Worm (Caenorhabditis elegans) whole organism, young adult: Measurements from ENCODE around the gene str-208.

Source experiments
- C17E4.6 ChIP-seq: fragments of 200-800 bp; sonication (Bioruptor generic); IDR thresholded peaks from 2 replicates; pipeline ENCODE4 v1.3.6; 2022; ENCODE audit warnings: missing genetic modification reagents, missing genetic modification characterization, missing compliant biosample characterization
- F49E8.2 ChIP-seq: sonication (generic microtip); optimal IDR thresholded peaks from 3 replicates; lab custom pipeline; 2017; ENCODE audit warnings: missing genetic modification characterization, mild to moderate bottlenecking, missing compliant biosample characterization, antibody characterized with exemption, moderate library complexity; ENCODE audit not compliant: insufficient read depth
- ekl-4 ChIP-seq: fragments of 200-800 bp; sonication (Bioruptor generic); IDR thresholded peaks from 2 replicates; pipeline ENCODE4 v1.3.6; 2022; ENCODE audit warnings: missing genetic modification reagents, missing genetic modification characterization, missing compliant biosample characterization
- somi-1 ChIP-seq: fragments of 200-800 bp; sonication (Bioruptor generic); optimal IDR thresholded peaks from 2 replicates; lab custom pipeline; 2018; ENCODE audit warnings: mild to moderate bottlenecking, missing genetic modification characterization, missing compliant biosample characterization
- sptf-2 ChIP-seq: fragments of 200-800 bp; sonication (Bioruptor generic); optimal IDR thresholded peaks from 2 replicates; lab custom pipeline; 2018; ENCODE audit warnings: mild to moderate bottlenecking, missing genetic modification characterization, missing compliant biosample characterization
- unc-62 ChIP-seq: fragments of 150-350 bp; optimal IDR thresholded peaks from 2 replicates; lab custom pipeline; 2014; ENCODE audit warnings: missing biosample characterization, missing genetic modification reagents, missing genetic modification characterization
- zim-3 ChIP-seq: sonication (generic microtip); optimal IDR thresholded peaks from 2 replicates; lab custom pipeline; 2017; ENCODE audit warnings: mild to moderate bottlenecking, missing genetic modification characterization, moderate library complexity, missing compliant biosample characterization

DNA sequence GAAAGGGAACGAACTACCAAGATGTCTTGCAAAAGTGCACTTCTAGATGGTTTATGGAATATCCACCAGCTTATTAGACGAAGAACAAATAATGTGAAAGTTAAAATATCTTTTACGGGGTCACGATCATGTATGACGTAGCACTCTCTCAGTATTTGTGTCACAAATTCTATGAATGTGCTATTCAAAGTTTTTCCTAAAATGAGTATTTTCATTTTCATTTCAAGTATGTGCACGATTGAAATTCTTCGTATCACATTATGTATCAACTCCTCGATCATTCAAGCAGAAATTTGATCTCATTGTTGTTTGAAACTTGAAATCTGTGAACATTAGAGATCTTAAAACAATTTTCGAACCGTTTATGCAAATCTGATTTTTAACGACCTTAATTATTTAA lies 20.9 kb downstream of the str-208 start:
- TF ChIP-seq sptf-2 (GFP tag; lab: Kevin White, UChicago) (no peak), C17E4.6 (GFP tag; lab: Robert Waterston, UW) (no peak), ekl-4 (no peak), unc-62 (GFP tag; lab: Kevin White, UChicago) (no peak), F49E8.2 (tag; lab: Kevin White, UChicago) (no peak), somi-1 (GFP tag; lab: Kevin White, UChicago) (no peak), zim-3 (no peak)
